Fruit fly (Drosophila melanogaster) whole organism, embryonic: ENCODE results near the gene Nulp1.

Experiments
- CG1024 ChIP-seq: fragments of 200-800 bp; sonication (Bioruptor generic); IDR thresholded peaks from 2 replicates; pipeline ENCODE4 v1.3.6; 2022; ENCODE audit warnings: missing biosample characterization, missing genetic modification characterization
- CG10462 ChIP-seq: fragments of 200-800 bp; sonication (Bioruptor generic); optimal IDR thresholded peaks from 2 replicates; lab custom pipeline; 2016; ENCODE audit warnings: missing biosample characterization, missing genetic modification characterization
- CG11695 ChIP-seq: fragments of 200-800 bp; sonication (Bioruptor generic); IDR thresholded peaks from 3 replicates; pipeline ENCODE4 v1.3.6; 2022; ENCODE audit warnings: missing biosample characterization, missing genetic modification characterization
- CG12236 ChIP-seq: fragments of 200-800 bp; sonication (Bioruptor generic); optimal IDR thresholded peaks from 2 replicates; lab custom pipeline; 2016; ENCODE audit warnings: missing biosample characterization, missing genetic modification characterization
- CG12391 ChIP-seq: fragments of 200-800 bp; sonication (Bioruptor generic); optimal IDR thresholded peaks from 3 replicates; lab custom pipeline; 2018; ENCODE audit warnings: missing biosample characterization, mild to moderate bottlenecking, missing genetic modification characterization, moderate library complexity
- CG15514 ChIP-seq: fragments of 200-800 bp; sonication (Bioruptor generic); optimal IDR thresholded peaks from 3 replicates; lab custom pipeline; 2017; ENCODE audit warnings: missing biosample characterization, missing genetic modification characterization, mild to moderate bottlenecking, moderate library complexity, missing genetic modification reagents
- CG17359 ChIP-seq: fragments of 200-800 bp; sonication (Bioruptor generic); optimal IDR thresholded peaks from 3 replicates; lab custom pipeline; 2018; ENCODE audit warnings: missing biosample characterization, mild to moderate bottlenecking, missing genetic modification characterization, moderate library complexity
- CG17568 ChIP-seq: fragments of 200-800 bp; sonication (Bioruptor generic); optimal IDR thresholded peaks from 2 replicates; lab custom pipeline; 2018; ENCODE audit warnings: missing biosample characterization, mild to moderate bottlenecking, missing genetic modification characterization, moderate library complexity
- CG17829 ChIP-seq: fragments of 200-800 bp; optimal IDR thresholded peaks from 2 replicates; lab custom pipeline; 2019; ENCODE audit warnings: missing biosample characterization, mild to moderate bottlenecking, missing genetic modification characterization, moderate library complexity
- CG18476 ChIP-seq: fragments of 200-800 bp; sonication (Bioruptor generic); optimal IDR thresholded peaks from 2 replicates; lab custom pipeline; 2016; ENCODE audit warnings: missing biosample characterization, mild to moderate bottlenecking, missing genetic modification characterization
- CG18599 ChIP-seq: fragments of 200-800 bp; sonication (Bioruptor generic); optimal IDR thresholded peaks from 3 replicates; lab custom pipeline; 2017; ENCODE audit warnings: missing biosample characterization, missing genetic modification characterization, mild to moderate bottlenecking, moderate library complexity, missing genetic modification reagents
- CG2712 ChIP-seq: fragments of 200-800 bp; optimal IDR thresholded peaks from 3 replicates; lab custom pipeline; 2019; ENCODE audit warnings: missing biosample characterization, mild to moderate bottlenecking, missing genetic modification characterization, moderate library complexity
- CG31388 ChIP-seq: fragments of 200-800 bp; sonication (Bioruptor generic); optimal IDR thresholded peaks from 2 replicates; lab custom pipeline; 2016; ENCODE audit warnings: missing biosample characterization, missing genetic modification characterization
- CG34224 ChIP-seq: fragments of 200-800 bp; sonication (Bioruptor generic); IDR thresholded peaks from 3 replicates; pipeline ENCODE4 v1.3.6; 2022; ENCODE audit warnings: missing biosample characterization, missing genetic modification characterization; ENCODE audit not compliant: partially characterized antibody
- CG3838 ChIP-seq: fragments of 200-800 bp; sonication (Bioruptor generic); optimal IDR thresholded peaks from 3 replicates; lab custom pipeline; 2016; ENCODE audit warnings: missing biosample characterization, missing genetic modification characterization
- CG3847 ChIP-seq: fragments of 200-800 bp; sonication (Bioruptor generic); IDR thresholded peaks from 2 replicates; pipeline ENCODE4 v1.3.6; 2022; ENCODE audit warnings: missing biosample characterization, missing genetic modification characterization
- CG4424 ChIP-seq: fragments of 200-800 bp; sonication (Bioruptor generic); optimal IDR thresholded peaks from 3 replicates; lab custom pipeline; 2016; ENCODE audit warnings: missing biosample characterization, missing genetic modification characterization
- CG4820 ChIP-seq: fragments of 200-800 bp; sonication (Bioruptor generic); optimal IDR thresholded peaks from 3 replicates; lab custom pipeline; 2016; ENCODE audit warnings: missing biosample characterization, missing genetic modification characterization
- CG4854 ChIP-seq: fragments of 200-800 bp; sonication (Bioruptor generic); optimal IDR thresholded peaks from 2 replicates; lab custom pipeline; 2016; ENCODE audit warnings: missing biosample characterization, missing genetic modification characterization, inconsistent platforms
- CG5245 ChIP-seq: fragments of 200-800 bp; sonication (Bioruptor generic); optimal IDR thresholded peaks from 3 replicates; lab custom pipeline; 2016; ENCODE audit warnings: missing biosample characterization, missing genetic modification characterization
- CG6654 ChIP-seq: fragments of 200-800 bp; sonication (Bioruptor generic); optimal IDR thresholded peaks from 2 replicates; lab custom pipeline; 2017; ENCODE audit warnings: missing biosample characterization, mild to moderate bottlenecking, missing genetic modification characterization
- CG6854 ChIP-seq: fragments of 200-800 bp; sonication (Bioruptor generic); optimal IDR thresholded peaks from 3 replicates; lab custom pipeline; 2017; ENCODE audit warnings: missing biosample characterization, mild to moderate bottlenecking, missing genetic modification characterization
- CG7987 ChIP-seq: fragments of 200-800 bp; sonication (Bioruptor generic); optimal IDR thresholded peaks from 2 replicates; lab custom pipeline; 2018; ENCODE audit warnings: missing biosample characterization, mild to moderate bottlenecking, missing genetic modification characterization, moderate library complexity
- CHES-1-like ChIP-seq: fragments of 200-800 bp; sonication (Bioruptor generic); optimal IDR thresholded peaks from 2 replicates; lab custom pipeline; 2016; ENCODE audit warnings: missing biosample characterization, missing genetic modification characterization
- Dek ChIP-seq: fragments of 200-800 bp; sonication (Bioruptor generic); optimal IDR thresholded peaks from 3 replicates; lab custom pipeline; 2019; ENCODE audit warnings: missing biosample characterization, mild to moderate bottlenecking, missing genetic modification characterization, moderate library complexity
- Drgx ChIP-seq: fragments of 200-800 bp; sonication (Bioruptor generic); IDR thresholded peaks from 2 replicates; pipeline ENCODE4 v1.3.6; 2022; ENCODE audit warnings: missing biosample characterization, missing genetic modification characterization
- HmgD ChIP-seq: fragments of 200-800 bp; sonication (Bioruptor generic); optimal IDR thresholded peaks from 3 replicates; lab custom pipeline; 2016; ENCODE audit warnings: missing biosample characterization, missing genetic modification characterization
- Hmr ChIP-seq: fragments of 200-800 bp; sonication (Bioruptor generic); optimal IDR thresholded peaks from 3 replicates; lab custom pipeline; 2017; ENCODE audit warnings: mild to moderate bottlenecking, missing biosample characterization, missing genetic modification reagents, missing genetic modification characterization
- Mrtf ChIP-seq: fragments of 200-800 bp; sonication (Bioruptor generic); IDR thresholded peaks from 3 replicates; pipeline ENCODE4 v1.3.6; 2022; ENCODE audit warnings: missing biosample characterization, missing genetic modification characterization
- Ptx1 ChIP-seq: fragments of 200-800 bp; sonication (Bioruptor generic); IDR thresholded peaks from 2 replicates; pipeline ENCODE4 v1.3.6; 2022; ENCODE audit warnings: missing biosample characterization, missing genetic modification characterization
- Sox102F ChIP-seq: fragments of 200-800 bp; sonication (Bioruptor generic); optimal IDR thresholded peaks from 2 replicates; lab custom pipeline; 2018; ENCODE audit warnings: missing biosample characterization, mild to moderate bottlenecking, missing genetic modification characterization, moderate library complexity
- Sry-δ ChIP-seq: fragments of 200-800 bp; sonication (Bioruptor generic); optimal IDR thresholded peaks from 2 replicates; lab custom pipeline; 2016; ENCODE audit warnings: missing biosample characterization, missing genetic modification characterization
- Taf1 ChIP-seq: fragments of 200-800 bp; sonication (Bioruptor generic); IDR thresholded peaks from 2 replicates; pipeline ENCODE4 v1.3.6; 2022; ENCODE audit warnings: missing biosample characterization, missing genetic modification characterization
- Trl ChIP-seq, 3 experiments: fragments of >200 bp in 2 of 3; fragments of 200-800 bp in 1 of 3; sonication (Bioruptor generic) in 1 of 3; optimal IDR thresholded peaks; 2 replicates in 1 of 3; 3 replicates in 2 of 3; lab custom pipeline; 2016 to 2017; ENCODE audit warnings: missing biosample characterization in 1 of 3, missing genetic modification characterization in 1 of 3
- ac ChIP-seq: fragments of 200-800 bp; sonication (Bioruptor generic); optimal IDR thresholded peaks from 3 replicates; lab custom pipeline; 2017; ENCODE audit warnings: missing biosample characterization, mild to moderate bottlenecking, missing genetic modification characterization
- ap ChIP-seq: fragments of 200-800 bp; sonication (Bioruptor generic); IDR thresholded peaks from 2 replicates; pipeline ENCODE4 v1.3.6; 2022; ENCODE audit warnings: missing biosample characterization, missing genetic modification characterization
- bcd ChIP-seq: fragments of 200-800 bp; sonication (Bioruptor generic); optimal IDR thresholded peaks from 2 replicates; lab custom pipeline; 2017; ENCODE audit warnings: missing biosample characterization, mild to moderate bottlenecking, missing genetic modification characterization
- chm ChIP-seq: fragments of 200-800 bp; sonication (Bioruptor generic); IDR thresholded peaks from 2 replicates; pipeline ENCODE4 v1.3.6; 2022; ENCODE audit warnings: missing biosample characterization, missing genetic modification characterization
- gro ChIP-seq: fragments of 200-800 bp; sonication (Bioruptor generic); optimal IDR thresholded peaks from 2 replicates; lab custom pipeline; 2016; ENCODE audit warnings: missing biosample characterization, missing genetic modification characterization
- gsb-n ChIP-seq: fragments of 200-800 bp; sonication (Bioruptor generic); optimal IDR thresholded peaks from 3 replicates; lab custom pipeline; 2018; ENCODE audit warnings: missing biosample characterization, mild to moderate bottlenecking, missing genetic modification characterization
- lab ChIP-seq: fragments of 200-800 bp; sonication (Bioruptor generic); optimal IDR thresholded peaks from 3 replicates; lab custom pipeline; 2017; ENCODE audit warnings: missing biosample characterization, missing genetic modification characterization, mild to moderate bottlenecking, moderate library complexity, missing genetic modification reagents
- onecut ChIP-seq: fragments of 200-800 bp; sonication (Bioruptor generic); IDR thresholded peaks from 2 replicates; pipeline ENCODE4 v1.3.6; 2022; ENCODE audit warnings: missing biosample characterization, missing genetic modification characterization
- pan ChIP-seq, 4 experiments: fragments of >200 bp in 3 of 4; fragments of 200-800 bp in 1 of 4; sonication (Bioruptor generic) in 1 of 4; optimal IDR thresholded peaks in 3 of 4; IDR thresholded peaks in 1 of 4; 2 replicates each; pipeline versions ENCODE4 v1.3.6 to Lab custom; 2017 to 2022; ENCODE audit warnings: missing biosample characterization in 2 of 4, missing genetic modification characterization in 2 of 4, mixed read lengths in 1 of 4
- ro ChIP-seq: fragments of 200-800 bp; sonication (Bioruptor generic); IDR thresholded peaks from 2 replicates; pipeline ENCODE4 v1.3.6; 2022; ENCODE audit warnings: missing biosample characterization, missing genetic modification characterization
- scrt ChIP-seq: fragments of 200-800 bp; sonication (Bioruptor generic); optimal IDR thresholded peaks from 2 replicates; lab custom pipeline; 2018; ENCODE audit warnings: missing biosample characterization, mild to moderate bottlenecking, missing genetic modification characterization, moderate library complexity
- sd ChIP-seq: fragments of 200-800 bp; sonication (Bioruptor generic); optimal IDR thresholded peaks from 3 replicates; lab custom pipeline; 2018; ENCODE audit warnings: missing biosample characterization, mild to moderate bottlenecking, missing genetic modification characterization, moderate library complexity
- seq ChIP-seq: fragments of 200-800 bp; sonication (Bioruptor generic); IDR thresholded peaks from 2 replicates; pipeline ENCODE4 v1.3.6; 2022; ENCODE audit warnings: missing biosample characterization, missing genetic modification characterization
- sna ChIP-seq: fragments of 200-800 bp; sonication (Bioruptor generic); IDR thresholded peaks from 2 replicates; pipeline ENCODE4 v1.3.6; 2022; ENCODE audit warnings: missing biosample characterization, missing genetic modification characterization; ENCODE audit not compliant: partially characterized antibody
- unpg ChIP-seq: fragments of 200-800 bp; sonication (Bioruptor generic); optimal IDR thresholded peaks from 3 replicates; lab custom pipeline; 2018; ENCODE audit warnings: missing biosample characterization, mild to moderate bottlenecking, missing genetic modification characterization, moderate library complexity

The Nulp1 gene

DNA sequence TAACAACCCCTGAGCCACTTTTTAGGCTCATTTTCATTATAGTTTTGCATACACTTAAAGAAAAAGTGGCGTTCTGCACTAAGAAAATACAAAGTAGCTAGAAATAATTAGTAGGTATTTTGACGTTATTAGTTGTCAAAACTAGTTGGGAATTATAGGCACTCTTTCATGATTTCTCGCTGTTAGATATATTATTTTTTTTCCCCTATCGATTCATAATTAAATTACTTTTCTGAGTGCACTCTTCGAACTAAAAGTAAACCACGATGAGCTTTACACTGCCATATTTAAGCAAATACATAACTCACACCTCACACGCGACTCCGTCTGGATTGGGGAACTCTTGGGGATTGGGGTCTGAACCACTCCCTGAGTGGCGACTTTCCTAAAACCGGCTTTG is 37.4 kb upstream of the Nulp1 start (continued):
- TF ChIP-seq Drgx (GFP tag; lab: Robert Waterston, UW): peak; percentile 75
- peak in 1 of 2 experiments; percentile 18 for TF ChIP-seq Trl (optimal IDR thresholded peaks at IDR 0.05; lab: Kevin White, UChicago)
- peak; percentile 27 for TF ChIP-seq Trl (GFP tag; optimal IDR thresholded peaks at IDR 0.05; lab: Kevin White, UChicago)
- no peak for TF ChIP-seq CG34224 (GFP tag; lab: Robert Waterston, UW)
- TF ChIP-seq scrt (GFP tag; lab: Kevin White, UChicago): peak; percentile 74
- TF ChIP-seq CG15514: peak; percentile 39
- TF ChIP-seq gsb-n: no peak
- peak; percentile 72 for TF ChIP-seq CG5245 (GFP tag; lab: Kevin White, UChicago)
- no peak for TF ChIP-seq sd (tag; lab: Kevin White, UChicago)
- peak; percentile 36; the same call in 1 of the 2 replicates for TF ChIP-seq seq
- TF ChIP-seq CG2712 (tag; lab: Kevin White, UChicago): peak; percentile 77
- peak; percentile 83 for TF ChIP-seq CG18599 (GFP tag; lab: Kevin White, UChicago)
- 0 out of 2 replicates have a peak, but pooled peaks have one; percentile 43 for TF ChIP-seq CG1024
- 0 out of 2 replicates have a peak, but pooled peaks have one; percentile 27 for TF ChIP-seq CG3847
- TF ChIP-seq ap (GFP tag; lab: Robert Waterston, UW): peak; percentile 50; the same call in 1 of the 2 replicates
- no peak for TF ChIP-seq CG17568 (GFP tag; lab: Kevin White, UChicago)
- 0 out of 2 replicates have a peak, but pooled peaks have one; percentile 38 for TF ChIP-seq ro
- TF ChIP-seq ac (GFP tag; lab: Kevin White, UChicago): no peak
- no peak for TF ChIP-seq CHES-1-like
- no peak for TF ChIP-seq CG10462 (GFP tag; lab: Kevin White, UChicago)
- peak; percentile 60; the same call in 2 of the 3 replicates for TF ChIP-seq CG11695 (GFP tag; lab: Robert Waterston, UW)
- no peak for TF ChIP-seq CG3838 (GFP tag; lab: Kevin White, UChicago)
- TF ChIP-seq CG31388 (GFP tag; lab: Kevin White, UChicago): peak; percentile 34
- peak; percentile 50 for TF ChIP-seq Sox102F (GFP tag; lab: Kevin White, UChicago)
- peak; percentile 40 for TF ChIP-seq Sry-δ (GFP tag; lab: Kevin White, UChicago)
- peak; percentile 70 for TF ChIP-seq Ptx1 (GFP tag; lab: Robert Waterston, UW)
- TF ChIP-seq Mrtf (GFP tag; lab: Robert Waterston, UW): no peak; the same call in 2 of the 3 replicates
- peak; percentile 37 for TF ChIP-seq unpg (GFP tag; lab: Kevin White, UChicago)
- no peak for TF ChIP-seq CG12236 (GFP tag; lab: Kevin White, UChicago)
- TF ChIP-seq chm (GFP tag; lab: Robert Waterston, UW): no peak
- TF ChIP-seq CG6654 (GFP tag; lab: Kevin White, UChicago): peak; percentile 40
- peak; percentile 68 for TF ChIP-seq bcd (GFP tag; lab: Kevin White, UChicago)
- TF ChIP-seq HmgD (GFP tag; lab: Kevin White, UChicago): no peak
- TF ChIP-seq CG12391 (tag; lab: Kevin White, UChicago): peak; percentile 10
- TF ChIP-seq onecut (GFP tag; lab: Robert Waterston, UW): peak; percentile 51
- TF ChIP-seq sna (GFP tag; lab: Robert Waterston, UW): no peak
- no peak for TF ChIP-seq pan (optimal IDR thresholded peaks at IDR 0.05; lab: Kevin White, UChicago)
- peak in 1 of 2 experiments; percentile 70 for TF ChIP-seq pan (GFP tag; optimal IDR thresholded peaks at IDR 0.05 in 1 of 2, IDR thresholded peaks at IDR 0.05 in 1 of 2)
- peak; percentile 86 for TF ChIP-seq CG17359
- peak; percentile 37 for TF ChIP-seq gro (GFP tag; lab: Kevin White, UChicago)
- TF ChIP-seq Hmr (GFP tag; lab: Kevin White, UChicago): peak; percentile 36
- TF ChIP-seq CG7987: peak; percentile 56
- TF ChIP-seq lab: peak; percentile 87
- peak; percentile 66 for TF ChIP-seq CG17829
- TF ChIP-seq CG6854 (GFP tag; lab: Kevin White, UChicago): peak; percentile 12
- no peak for TF ChIP-seq Dek (tag; lab: Kevin White, UChicago)
- TF ChIP-seq Taf1 (GFP tag; lab: Robert Waterston, UW): peak; percentile 38; the same call in 1 of the 2 replicates
- TF ChIP-seq CG4820 (GFP tag; lab: Kevin White, UChicago): peak; percentile 69
- TF ChIP-seq CG18476 (GFP tag; lab: Kevin White, UChicago): peak; percentile 59
- peak; percentile 79 for TF ChIP-seq CG4424 (GFP tag; lab: Kevin White, UChicago)
- peak; percentile 71 for TF ChIP-seq CG4854 (GFP tag; lab: Kevin White, UChicago)
